Fruit fly (Drosophila melanogaster) whole organism, embryonic: ENCODE data around the gene CG11307.

Experiments
- Ada2b ChIP-seq: fragments of 200-800 bp; sonication (Bioruptor generic); IDR thresholded peaks from 2 replicates; pipeline ENCODE4 v1.3.6; 2022; ENCODE audit warnings: missing biosample characterization, missing genetic modification characterization
- CG14710 ChIP-seq: fragments of 200-800 bp; sonication (Bioruptor generic); optimal IDR thresholded peaks from 3 replicates; lab custom pipeline; 2019; ENCODE audit warnings: missing biosample characterization, mild to moderate bottlenecking, missing genetic modification characterization, moderate library complexity
- CG1602 ChIP-seq: fragments of 200-800 bp; sonication (Bioruptor generic); optimal IDR thresholded peaks from 3 replicates; lab custom pipeline; 2016; ENCODE audit warnings: missing biosample characterization, missing genetic modification characterization
- CG1832 ChIP-seq: fragments of 200-800 bp; sonication (Bioruptor generic); optimal IDR thresholded peaks from 2 replicates; lab custom pipeline; 2017; ENCODE audit warnings: missing biosample characterization, mild to moderate bottlenecking, missing genetic modification characterization, inconsistent platforms
- CG2129 ChIP-seq: fragments of 200-800 bp; sonication (Bioruptor generic); IDR thresholded peaks from 2 replicates; pipeline ENCODE4 v1.3.6; 2022; ENCODE audit warnings: missing biosample characterization, missing genetic modification characterization; ENCODE audit not compliant: partially characterized antibody
- CG2199 ChIP-seq: fragments of 200-800 bp; sonication (Bioruptor generic); IDR thresholded peaks from 3 replicates; pipeline ENCODE4 v1.3.6; 2022; ENCODE audit warnings: missing biosample characterization, missing genetic modification characterization
- CG2202 ChIP-seq: fragments of 200-800 bp; sonication (Bioruptor generic); optimal IDR thresholded peaks from 2 replicates; lab custom pipeline; 2018; ENCODE audit warnings: missing biosample characterization, mild to moderate bottlenecking, missing genetic modification characterization
- CG2875 ChIP-seq: fragments of 200-800 bp; sonication (Bioruptor generic); optimal IDR thresholded peaks from 2 replicates; lab custom pipeline; 2017; ENCODE audit warnings: missing biosample characterization, mild to moderate bottlenecking, missing genetic modification characterization, missing genetic modification reagents
- CG30403 ChIP-seq: fragments of 200-800 bp; sonication (Bioruptor generic); optimal IDR thresholded peaks from 3 replicates; lab custom pipeline; 2016; ENCODE audit warnings: missing biosample characterization, missing genetic modification characterization
- CG3065 ChIP-seq: fragments of 200-800 bp; sonication (Bioruptor generic); optimal IDR thresholded peaks from 2 replicates; lab custom pipeline; 2016; ENCODE audit warnings: missing biosample characterization, missing genetic modification characterization
- CG31224 ChIP-seq: fragments of 200-800 bp; sonication (Bioruptor generic); IDR thresholded peaks from 2 replicates; pipeline ENCODE4 v1.3.6; 2022; ENCODE audit warnings: missing biosample characterization, missing genetic modification characterization
- CG32532 ChIP-seq: fragments of 200-800 bp; sonication (Bioruptor generic); IDR thresholded peaks from 2 replicates; pipeline ENCODE4 v1.3.6; 2022; ENCODE audit warnings: missing biosample characterization, missing genetic modification characterization
- CG3838 ChIP-seq: fragments of 200-800 bp; sonication (Bioruptor generic); optimal IDR thresholded peaks from 3 replicates; lab custom pipeline; 2016; ENCODE audit warnings: missing biosample characterization, missing genetic modification characterization
- CG3847 ChIP-seq: fragments of 200-800 bp; sonication (Bioruptor generic); IDR thresholded peaks from 2 replicates; pipeline ENCODE4 v1.3.6; 2022; ENCODE audit warnings: missing biosample characterization, missing genetic modification characterization
- CG43689 ChIP-seq: fragments of 200-800 bp; sonication (Bioruptor generic); IDR thresholded peaks from 2 replicates; pipeline ENCODE4 v1.3.6; 2022; ENCODE audit warnings: missing biosample characterization, missing genetic modification characterization
- CG7372 ChIP-seq: fragments of 200-800 bp; sonication (Bioruptor generic); IDR thresholded peaks from 2 replicates; pipeline ENCODE4 v1.3.6; 2022; ENCODE audit warnings: missing biosample characterization, missing genetic modification characterization
- CG7839 ChIP-seq: fragments of 200-800 bp; sonication (Bioruptor generic); optimal IDR thresholded peaks from 3 replicates; lab custom pipeline; 2018; ENCODE audit warnings: missing biosample characterization, mild to moderate bottlenecking, missing genetic modification characterization, moderate library complexity
- Dbx ChIP-seq: fragments of 200-800 bp; sonication (Bioruptor generic); IDR thresholded peaks from 3 replicates; pipeline ENCODE4 v1.3.6; 2022; ENCODE audit warnings: missing biosample characterization, missing genetic modification characterization
- Doc3 ChIP-seq: fragments of 200-800 bp; sonication (Bioruptor generic); IDR thresholded peaks from 3 replicates; pipeline ENCODE4 v1.3.6; 2022; ENCODE audit warnings: missing biosample characterization, missing genetic modification characterization; ENCODE audit not compliant: partially characterized antibody
- Dp ChIP-seq: fragments of 200-800 bp; sonication (Bioruptor generic); optimal IDR thresholded peaks from 2 replicates; lab custom pipeline; 2018; ENCODE audit warnings: missing biosample characterization, mild to moderate bottlenecking, missing genetic modification characterization, moderate library complexity
- HLHmδ ChIP-seq: fragments of 200-800 bp; sonication (Bioruptor generic); optimal IDR thresholded peaks from 2 replicates; lab custom pipeline; 2018; ENCODE audit warnings: missing biosample characterization, mild to moderate bottlenecking, missing genetic modification characterization, moderate library complexity
- Hr51 ChIP-seq, 2 experiments: fragments of 200-800 bp; sonication (Bioruptor generic); optimal IDR thresholded peaks; 2 replicates in 1 of 2; 3 replicates in 1 of 2; lab custom pipeline; 2016 to 2018; ENCODE audit warnings: missing biosample characterization in 2 of 2, missing genetic modification characterization in 2 of 2, mild to moderate bottlenecking in 1 of 2, moderate library complexity in 1 of 2
- Hr78 ChIP-seq, 2 experiments: fragments of 200-800 bp in 1 of 2; fragments of >200 bp in 1 of 2; sonication (Bioruptor generic) in 1 of 2; optimal IDR thresholded peaks; 2 replicates each; lab custom pipeline; 2017 to 2019; ENCODE audit warnings: missing biosample characterization in 2 of 2, missing genetic modification characterization in 2 of 2, mild to moderate bottlenecking in 1 of 2, moderate library complexity in 1 of 2
- Lhr ChIP-seq: fragments of 200-800 bp; sonication (Bioruptor generic); optimal IDR thresholded peaks from 3 replicates; lab custom pipeline; 2017; ENCODE audit warnings: mild to moderate bottlenecking, missing biosample characterization, missing genetic modification reagents, missing genetic modification characterization
- NK7.1 ChIP-seq: fragments of 200-800 bp; sonication (Bioruptor generic); optimal IDR thresholded peaks from 3 replicates; lab custom pipeline; 2016; ENCODE audit warnings: missing biosample characterization, missing genetic modification characterization
- Rx ChIP-seq: fragments of 200-800 bp; sonication (Bioruptor generic); IDR thresholded peaks from 2 replicates; pipeline ENCODE4 v1.3.6; 2022; ENCODE audit warnings: missing biosample characterization, missing genetic modification characterization
- Scr ChIP-seq: fragments of 200-800 bp; sonication (Bioruptor generic); IDR thresholded peaks from 2 replicates; pipeline ENCODE4 v1.3.6; 2022; ENCODE audit warnings: missing biosample characterization, missing genetic modification characterization; ENCODE audit not compliant: partially characterized antibody
- Sry-δ ChIP-seq: fragments of 200-800 bp; sonication (Bioruptor generic); optimal IDR thresholded peaks from 2 replicates; lab custom pipeline; 2016; ENCODE audit warnings: missing biosample characterization, missing genetic modification characterization
- Trl ChIP-seq, 3 experiments: fragments of >200 bp in 2 of 3; fragments of 200-800 bp in 1 of 3; sonication (Bioruptor generic) in 1 of 3; optimal IDR thresholded peaks; 2 replicates in 1 of 3; 3 replicates in 2 of 3; lab custom pipeline; 2016 to 2017; ENCODE audit warnings: missing biosample characterization in 1 of 3, missing genetic modification characterization in 1 of 3
- Xbp1 ChIP-seq: fragments of 200-800 bp; sonication (Bioruptor generic); optimal IDR thresholded peaks from 3 replicates; lab custom pipeline; 2016; ENCODE audit warnings: missing biosample characterization, mild to moderate bottlenecking, missing genetic modification characterization
- bowl ChIP-seq: fragments of 200-800 bp; sonication (Bioruptor generic); IDR thresholded peaks from 2 replicates; pipeline ENCODE4 v1.3.6; 2022; ENCODE audit warnings: missing biosample characterization, missing genetic modification characterization
- eve ChIP-seq, 2 experiments: fragments of >200 bp; optimal IDR thresholded peaks; 2 replicates each; lab custom pipeline; 2017; ENCODE audit warnings: missing biosample characterization in 2 of 2, missing genetic modification characterization in 2 of 2
- fd96Cb ChIP-seq: fragments of 200-800 bp; sonication (Bioruptor generic); optimal IDR thresholded peaks from 2 replicates; lab custom pipeline; 2018; ENCODE audit warnings: missing biosample characterization, mild to moderate bottlenecking, missing genetic modification characterization, moderate library complexity
- fu2 ChIP-seq: fragments of 200-800 bp; sonication (Bioruptor generic); optimal IDR thresholded peaks from 2 replicates; lab custom pipeline; 2016; ENCODE audit warnings: missing biosample characterization, missing genetic modification characterization
- gcm ChIP-seq: fragments of 200-800 bp; sonication (Bioruptor generic); optimal IDR thresholded peaks from 2 replicates; lab custom pipeline; 2019; ENCODE audit warnings: missing biosample characterization, mild to moderate bottlenecking, missing genetic modification characterization, moderate library complexity
- hbn ChIP-seq: fragments of 200-800 bp; sonication (Bioruptor generic); IDR thresholded peaks from 2 replicates; pipeline ENCODE4 v1.3.6; 2022; ENCODE audit warnings: missing biosample characterization, missing genetic modification characterization; ENCODE audit not compliant: partially characterized antibody
- hkb ChIP-seq, 2 experiments: fragments of 200-800 bp in 1 of 2; fragments of >200 bp in 1 of 2; sonication (Bioruptor generic) in 1 of 2; IDR thresholded peaks in 1 of 2; optimal IDR thresholded peaks in 1 of 2; 2 replicates each; pipeline versions ENCODE4 v1.3.6 to Lab custom; 2017 to 2022; ENCODE audit warnings: missing biosample characterization in 1 of 2, missing genetic modification characterization in 1 of 2
- jing ChIP-seq: fragments of 200-800 bp; sonication (Bioruptor generic); optimal IDR thresholded peaks from 2 replicates; lab custom pipeline; 2018; ENCODE audit warnings: missing biosample characterization, mild to moderate bottlenecking, missing genetic modification characterization
- kay ChIP-seq: fragments of 200-800 bp; sonication (Bioruptor generic); optimal IDR thresholded peaks from 2 replicates; lab custom pipeline; 2016; ENCODE audit warnings: missing biosample characterization, missing genetic modification characterization
- klu ChIP-seq: fragments of 200-800 bp; sonication (Bioruptor generic); IDR thresholded peaks from 2 replicates; pipeline ENCODE4 v1.3.6; 2022; ENCODE audit warnings: missing biosample characterization, missing genetic modification characterization
- lab ChIP-seq: fragments of 200-800 bp; sonication (Bioruptor generic); optimal IDR thresholded peaks from 3 replicates; lab custom pipeline; 2017; ENCODE audit warnings: missing biosample characterization, missing genetic modification characterization, mild to moderate bottlenecking, moderate library complexity, missing genetic modification reagents
- odd ChIP-seq: fragments of 200-800 bp; sonication (Bioruptor generic); optimal IDR thresholded peaks from 2 replicates; lab custom pipeline; 2017; ENCODE audit warnings: missing biosample characterization, mild to moderate bottlenecking, missing genetic modification characterization
- peb ChIP-seq: fragments of 200-800 bp; sonication (Bioruptor generic); IDR thresholded peaks from 2 replicates; pipeline ENCODE4 v1.3.6; 2022; ENCODE audit warnings: missing biosample characterization, missing genetic modification characterization
- phol ChIP-seq: fragments of 200-800 bp; sonication (Bioruptor generic); optimal IDR thresholded peaks from 3 replicates; lab custom pipeline; 2018; ENCODE audit warnings: missing biosample characterization, mild to moderate bottlenecking, missing genetic modification characterization, moderate library complexity
- pum ChIP-seq: fragments of 200-800 bp; sonication (Bioruptor generic); optimal IDR thresholded peaks from 2 replicates; lab custom pipeline; 2016; ENCODE audit warnings: missing biosample characterization, missing genetic modification characterization
- pzg ChIP-seq: fragments of 200-800 bp; sonication (Bioruptor generic); optimal IDR thresholded peaks from 3 replicates; lab custom pipeline; 2018; ENCODE audit warnings: missing biosample characterization, mild to moderate bottlenecking, missing genetic modification characterization, moderate library complexity
- row ChIP-seq: fragments of 200-800 bp; sonication (Bioruptor generic); IDR thresholded peaks from 3 replicates; pipeline ENCODE4 v1.3.6; 2022; ENCODE audit warnings: missing biosample characterization, missing genetic modification characterization
- sna ChIP-seq: fragments of 200-800 bp; sonication (Bioruptor generic); IDR thresholded peaks from 2 replicates; pipeline ENCODE4 v1.3.6; 2022; ENCODE audit warnings: missing biosample characterization, missing genetic modification characterization; ENCODE audit not compliant: partially characterized antibody
- sob ChIP-seq: fragments of 200-800 bp; sonication (Bioruptor generic); IDR thresholded peaks from 2 replicates; pipeline ENCODE4 v1.3.6; 2022; ENCODE audit warnings: missing biosample characterization, missing genetic modification characterization

Gene CG11307

dm6 chr3L:21604265-21604664, 13.2 kb upstream of the CG11307 start (continued):
- TF ChIP-seq CG43689 (no peak), NK7.1 (peak; percentile 1), fd96Cb (tag; lab: Kevin White, UChicago) (peak; percentile 28), CG2875 (GFP tag; lab: Kevin White, UChicago) (peak; percentile 40), CG3065 (peak; percentile 96), Doc3 (GFP tag; lab: Robert Waterston, UW) (no peak), hkb (optimal IDR thresholded peaks at IDR 0.05; lab: Kevin White, UChicago) (no peak), hkb (GFP tag; IDR thresholded peaks at IDR 0.05; lab: Robert Waterston, UW) (peak; percentile 43; the same call in 1 of the 2 replicates), CG14710 (tag; lab: Kevin White, UChicago) (peak; percentile 32), peb (GFP tag; lab: Robert Waterston, UW) (no peak), pum (GFP tag; lab: Kevin White, UChicago) (peak; percentile 77), CG2199 (GFP tag; lab: Robert Waterston, UW) (peak; percentile 98), Dp (GFP tag; lab: Kevin White, UChicago) (peak; percentile 57), CG1832 (GFP tag; lab: Kevin White, UChicago) (no peak), CG7839 (tag; lab: Kevin White, UChicago) (no peak), gcm (GFP tag; lab: Kevin White, UChicago) (no peak), jing (peak; percentile 13), pzg (GFP tag; lab: Kevin White, UChicago) (no peak), Lhr (GFP tag; lab: Kevin White, UChicago) (peak; percentile 87), fu2 (GFP tag; lab: Kevin White, UChicago) (peak; percentile 27), lab (GFP tag; lab: Kevin White, UChicago) (no peak), CG32532 (peak; percentile 83; the same call in 1 of the 2 replicates), Xbp1 (GFP tag; lab: Kevin White, UChicago) (peak; percentile 84), Hr51 (GFP tag; optimal IDR thresholded peaks at IDR 0.05; lab: Kevin White, UChicago) (peak in 1 of 2 experiments; percentile 16), Dbx (GFP tag; lab: Robert Waterston, UW) (peak; percentile 82), CG2202 (no peak), Hr78 (GFP tag; optimal IDR thresholded peaks at IDR 0.05; lab: Kevin White, UChicago) (peak in 1 of 2 experiments; percentile 98), CG1602 (GFP tag; lab: Kevin White, UChicago) (peak; percentile 63), odd (GFP tag; lab: Kevin White, UChicago) (no peak), klu (GFP tag; lab: Robert Waterston, UW) (no peak), Scr (no peak), CG31224 (no peak), phol (tag; lab: Kevin White, UChicago) (peak; percentile 47), Rx (GFP tag; lab: Robert Waterston, UW) (peak; percentile 44), bowl (GFP tag; lab: Robert Waterston, UW) (no peak), sna (GFP tag; lab: Robert Waterston, UW) (no peak), Ada2b (GFP tag; lab: Robert Waterston, UW) (0 out of 2 replicates have a peak, but pooled peaks have one; percentile 16), CG2129 (GFP tag; lab: Robert Waterston, UW) (no peak), CG7372 (no peak), kay (GFP tag; lab: Kevin White, UChicago) (peak; percentile 15), hbn (GFP tag; lab: Robert Waterston, UW) (no peak), HLHmδ (GFP tag; lab: Kevin White, UChicago) (peak; percentile 44), CG3847 (GFP tag; lab: Robert Waterston, UW) (peak; percentile 54), Sry-δ (peak; percentile 44), sob (peak; percentile 73), eve (GFP tag; optimal IDR thresholded peaks at IDR 0.05; lab: Kevin White, UChicago) (no peak), CG3838 (GFP tag; lab: Kevin White, UChicago) (no peak), row (GFP tag; lab: Robert Waterston, UW) (no peak; the same call in 2 of the 3 replicates), Trl (optimal IDR thresholded peaks at IDR 0.05; lab: Kevin White, UChicago) (peak; percentile 13 to 30), Trl (GFP tag; optimal IDR thresholded peaks at IDR 0.05; lab: Kevin White, UChicago) (peak; percentile 83), CG30403 (GFP tag; lab: Kevin White, UChicago) (peak; percentile 73)
